Fruit fly (Drosophila melanogaster): ENCODE results near the gene CG42716.

DNA sequence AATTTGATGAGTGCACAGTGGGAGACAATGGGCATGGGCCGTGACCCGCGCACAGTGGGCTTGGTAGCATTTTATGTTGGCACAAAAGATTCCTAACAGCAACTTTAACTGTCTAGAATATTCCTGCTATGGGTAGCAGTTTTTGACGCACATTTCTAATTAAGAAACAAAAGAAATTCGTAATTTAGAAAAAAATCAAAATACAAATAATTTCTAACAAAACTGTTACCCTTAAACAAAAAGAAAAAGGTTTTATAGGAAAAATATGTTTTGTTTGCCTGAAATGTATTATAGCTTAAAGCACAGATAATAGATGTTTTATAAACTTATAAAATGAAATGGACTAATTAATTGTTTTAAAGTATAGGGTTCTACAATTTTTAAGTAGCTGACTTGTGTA, 16.7 kb upstream of the CG42716 start:
- TF ChIP-seq toe (GFP tag; optimal IDR thresholded peaks at IDR 0.05) (no peak), cnc (optimal IDR thresholded peaks at IDR 0.05) (no peak), ovo (GFP tag; optimal IDR thresholded peaks at IDR 0.05) (no peak)
